Fruit fly (Drosophila melanogaster): ENCODE measurements around the gene CG15543.

CG15543 gene

dm6 chr3R:30781116-30781515 lies 38.4 kb downstream of the CG15543 start:
- TF ChIP-seq ttk (optimal IDR thresholded peaks at IDR 0.05), result no peak
- no peak for TF ChIP-seq psq (optimal IDR thresholded peaks at IDR 0.05)
- no peak for TF ChIP-seq insv (optimal IDR thresholded peaks at IDR 0.05)
- TF ChIP-seq Sin3A (optimal IDR thresholded peaks at IDR 0.05), result no peak
- no peak for TF ChIP-seq h (optimal IDR thresholded peaks at IDR 0.05)
- TF ChIP-seq Myc (optimal IDR thresholded peaks at IDR 0.05), result no peak

dm6 chr3R:30781661-30782120 lies 39.0 kb downstream of the CG15543 start:
- TF ChIP-seq ttk (optimal IDR thresholded peaks at IDR 0.05) (no peak), h (optimal IDR thresholded peaks at IDR 0.05) (no peak), Sin3A (optimal IDR thresholded peaks at IDR 0.05) (no peak), psq (optimal IDR thresholded peaks at IDR 0.05) (no peak), insv (optimal IDR thresholded peaks at IDR 0.05) (no peak), Myc (optimal IDR thresholded peaks at IDR 0.05) (no peak)

DNA sequence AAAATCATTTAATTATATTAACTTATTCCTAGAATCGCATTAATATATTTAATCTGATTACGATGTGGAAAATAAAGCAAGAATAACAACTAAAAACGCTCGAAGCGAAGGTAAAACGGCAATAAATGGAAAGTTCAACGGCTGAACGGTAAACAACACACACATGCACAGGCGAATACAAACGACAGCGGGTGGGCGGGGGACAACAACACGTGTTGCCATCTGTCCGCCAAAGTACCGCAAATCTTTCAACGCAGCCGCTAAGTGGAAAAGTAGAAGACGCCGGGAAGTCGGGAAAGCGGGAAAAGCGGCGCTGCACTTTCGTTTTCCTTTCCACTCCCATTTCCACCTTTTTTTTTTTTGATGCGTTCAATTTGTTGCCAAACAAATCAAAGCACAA lies 39.9 kb downstream of the CG15543 start:
- TF ChIP-seq Sin3A (optimal IDR thresholded peaks at IDR 0.05) (no peak), psq (optimal IDR thresholded peaks at IDR 0.05) (no peak), ttk (optimal IDR thresholded peaks at IDR 0.05) (no peak), insv (optimal IDR thresholded peaks at IDR 0.05) (no peak), Myc (optimal IDR thresholded peaks at IDR 0.05) (no peak), h (optimal IDR thresholded peaks at IDR 0.05) (no peak)

DNA sequence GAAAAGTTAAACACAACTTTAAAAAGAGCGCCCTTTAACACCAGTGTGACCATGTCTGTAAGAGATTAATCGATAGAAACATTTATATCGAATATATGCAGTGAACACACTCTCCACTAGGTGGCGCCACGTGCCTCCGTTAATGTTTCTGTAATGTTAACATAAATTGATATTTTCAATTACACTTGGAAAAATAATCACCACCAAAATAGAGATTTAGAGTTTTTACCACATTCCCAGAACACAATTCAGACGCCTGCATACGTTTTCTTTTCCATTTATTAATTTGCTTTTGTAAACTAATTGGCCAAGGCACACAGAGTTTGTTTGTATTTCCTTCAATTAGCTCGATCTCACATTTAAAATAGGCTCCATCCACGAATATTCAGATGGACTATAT lies 46.7 kb downstream of the CG15543 start:
- TF ChIP-seq insv (optimal IDR thresholded peaks at IDR 0.05), result no peak
- TF ChIP-seq Sin3A (optimal IDR thresholded peaks at IDR 0.05), result no peak
- no peak for TF ChIP-seq ttk (optimal IDR thresholded peaks at IDR 0.05)
- TF ChIP-seq Myc (optimal IDR thresholded peaks at IDR 0.05), result no peak
- no peak for TF ChIP-seq h (optimal IDR thresholded peaks at IDR 0.05)
- TF ChIP-seq psq (optimal IDR thresholded peaks at IDR 0.05), result no peak

DNA sequence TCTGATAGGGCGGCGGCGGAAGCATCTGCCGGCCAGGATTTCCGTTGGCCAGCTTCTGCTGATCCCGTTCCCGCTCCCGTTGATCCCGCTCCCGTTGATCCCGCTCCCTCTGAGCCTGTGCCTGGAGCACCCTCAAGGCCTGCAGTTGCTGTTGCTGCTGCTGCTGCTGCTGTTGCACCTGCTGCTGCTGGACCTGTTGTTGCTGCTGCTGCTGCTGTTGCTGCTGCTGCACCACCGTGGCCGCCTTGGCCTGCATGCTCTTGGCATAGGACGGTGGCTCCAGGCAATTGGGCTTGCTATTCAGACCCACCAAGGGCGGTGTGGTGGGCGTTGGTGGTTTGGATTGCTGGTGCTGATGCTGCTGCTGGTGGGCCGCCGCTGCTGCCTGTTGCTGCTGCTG lies 50.3 kb downstream of the CG15543 start:
- TF ChIP-seq Sin3A (optimal IDR thresholded peaks at IDR 0.05) (no peak), insv (optimal IDR thresholded peaks at IDR 0.05) (no peak), psq (optimal IDR thresholded peaks at IDR 0.05) (no peak), h (optimal IDR thresholded peaks at IDR 0.05) (no peak)
